Worm (Caenorhabditis elegans): Measurements from ENCODE around the gene spe-10.

DNA sequence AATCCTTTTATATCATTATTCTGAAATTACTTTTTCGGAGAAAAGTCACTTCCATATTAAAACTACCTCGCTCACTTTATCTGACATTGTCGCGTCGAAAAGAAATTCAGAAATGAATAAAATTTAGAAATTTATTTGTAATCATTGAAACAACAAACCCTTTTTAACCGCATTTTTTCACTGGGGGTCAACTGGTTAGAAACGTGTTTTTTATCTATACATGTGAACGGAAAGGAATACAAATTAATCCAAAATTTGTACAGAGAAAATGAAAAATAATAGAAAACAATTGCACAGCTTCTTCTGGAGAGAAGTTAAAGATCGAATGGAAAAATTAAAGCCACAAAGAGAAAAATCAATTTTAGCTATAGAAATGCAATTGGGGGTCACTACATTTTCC is 44.6 kb downstream of the spe-10 start, which contains the start of gene tag-314:
- TF ChIP-seq skn-1 (tag; optimal IDR thresholded peaks at IDR 0.05) (no peak), nhr-11 (tag; optimal IDR thresholded peaks at IDR 0.05) (no peak), nhr-77 (tag; optimal IDR thresholded peaks at IDR 0.05) (no peak)

All from whole organism, L2 larva.